Worm (Caenorhabditis elegans): Measurements from ENCODE around the gene sna-2.

The sna-2 gene

DNA sequence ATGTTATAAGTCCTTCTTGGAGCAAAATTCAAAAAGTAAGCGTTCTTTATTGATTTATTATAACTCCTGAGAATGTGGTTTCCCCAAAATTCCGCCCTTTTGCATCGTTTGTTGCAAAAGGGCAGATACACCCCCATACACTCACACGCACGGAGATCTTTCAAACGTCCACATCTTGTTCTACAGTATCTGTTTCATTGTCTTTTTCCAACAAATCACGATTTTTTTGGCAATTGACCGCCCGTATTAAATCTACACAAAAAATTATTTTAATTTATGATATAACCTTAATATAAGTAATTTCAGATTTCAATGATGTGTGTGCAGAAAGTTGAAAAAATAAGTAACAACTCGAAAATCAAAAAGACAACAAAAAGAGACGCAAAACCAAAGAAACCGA is 12.1 kb upstream of the sna-2 start, which contains the start of gene T13F2.4:
Gene T13F2.4, plus strand, starts transcription at position 301 of the 400 bp plus-strand sequence.
- no peak for TF ChIP-seq eor-1 (tag; optimal IDR thresholded peaks at IDR 0.05)
- no peak for TF ChIP-seq lsy-12 (tag; optimal IDR thresholded peaks at IDR 0.05)
- no peak for TF ChIP-seq mml-1 (tag; optimal IDR thresholded peaks at IDR 0.05)
- TF ChIP-seq fos-1 (tag; optimal IDR thresholded peaks at IDR 0.05): no peak
- TF ChIP-seq nhr-77 (tag; optimal IDR thresholded peaks at IDR 0.05): no peak
- TF ChIP-seq egl-27 (tag; optimal IDR thresholded peaks at IDR 0.05): no peak
- no peak for TF ChIP-seq nhr-11 (tag; optimal IDR thresholded peaks at IDR 0.05)

DNA sequence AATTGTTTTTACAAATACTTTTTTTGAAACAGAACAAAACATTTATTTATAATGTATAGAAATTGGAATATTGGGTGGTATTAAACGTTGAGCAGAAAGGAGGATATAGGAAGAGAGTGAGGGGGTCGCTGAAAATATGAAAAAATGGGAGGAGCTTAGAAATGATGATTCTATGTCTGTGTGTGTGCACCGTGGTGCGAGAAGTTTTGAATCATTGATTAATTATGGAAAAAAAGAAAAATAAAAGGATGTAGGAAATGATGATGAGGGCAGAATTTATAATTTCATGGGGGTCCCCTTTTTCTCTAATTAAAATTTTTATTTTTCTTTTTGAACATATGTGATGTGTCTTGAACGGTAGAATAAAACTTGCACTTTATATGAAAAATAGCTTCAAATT is 7.3 kb upstream of the sna-2 start, which contains the start of gene sre-4:
Gene sre-4, minus strand, starts transcription at position 101 of the 400 bp plus-strand sequence.
- no peak for TF ChIP-seq nhr-67 (tag; optimal IDR thresholded peaks at IDR 0.05)
- TF ChIP-seq ceh-16 (tag; optimal IDR thresholded peaks at IDR 0.05): no peak
- no peak for TF ChIP-seq ceh-82 (tag; optimal IDR thresholded peaks at IDR 0.05)

DNA sequence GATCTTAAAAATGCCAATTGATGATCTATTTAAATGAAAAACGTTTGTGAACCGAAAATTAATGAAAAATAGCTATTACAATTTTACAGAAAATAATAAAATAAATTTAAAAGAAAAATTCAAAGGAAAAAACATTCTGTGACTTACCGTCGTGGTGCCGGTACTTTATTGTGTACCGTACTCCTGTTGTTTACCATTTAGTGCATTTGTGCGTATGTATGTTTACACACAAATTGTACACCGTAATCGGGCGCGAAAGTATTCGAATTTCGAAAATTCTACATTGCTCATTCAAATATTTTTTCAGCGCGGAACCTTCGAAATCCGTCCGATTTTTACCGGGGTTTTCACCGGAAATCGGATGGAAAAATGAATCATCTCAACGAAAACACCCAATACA is 582 bp upstream of the sna-2 start, which contains the start of gene T13F2.6:
Gene T13F2.6, plus strand, starts transcription at position 306 of the 400 bp plus-strand sequence.
- TF ChIP-seq unc-39 (tag; optimal IDR thresholded peaks at IDR 0.05) (no peak), tbx-2 (tag; optimal IDR thresholded peaks at IDR 0.05) (no peak), nhr-23 (tag; optimal IDR thresholded peaks at IDR 0.05) (no peak), nhr-28 (tag; optimal IDR thresholded peaks at IDR 0.05) (no peak), egl-5 (tag; optimal IDR thresholded peaks at IDR 0.05) (no peak), nhr-12 (tag; optimal IDR thresholded peaks at IDR 0.05) (no peak)

DNA sequence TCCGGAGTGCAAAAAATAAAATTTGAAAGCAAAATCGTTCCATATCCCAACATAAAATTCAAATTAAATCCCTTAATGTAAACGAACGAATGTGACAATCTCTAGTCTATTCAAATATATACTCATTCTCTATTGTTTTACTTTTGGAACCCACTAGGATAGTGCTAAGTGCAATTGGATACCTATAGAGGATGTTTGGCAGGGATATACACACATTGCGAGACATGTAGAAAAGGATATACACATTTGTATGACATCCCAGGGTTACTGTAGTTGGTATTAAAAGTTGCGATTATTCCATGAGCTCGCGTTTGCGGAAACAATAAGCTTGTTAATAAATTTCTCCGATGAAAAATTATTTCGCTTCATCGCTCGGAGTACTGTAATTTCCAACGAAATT is 4.0 kb downstream of the sna-2 start:
- TF ChIP-seq snpc-4 (tag; optimal IDR thresholded peaks at IDR 0.05) (no peak), nhr-43 (tag; optimal IDR thresholded peaks at IDR 0.05; ENCODE audit: poor library complexity, severe bottlenecking) (no peak), lin-39 (tag; optimal IDR thresholded peaks at IDR 0.05) (no peak), elt-1 (tag; optimal IDR thresholded peaks at IDR 0.05) (no peak), fkh-10 (GFP tag; optimal IDR thresholded peaks at IDR 0.05) (no peak), egl-5 (tag; optimal IDR thresholded peaks at IDR 0.05) (no peak), ZK546.5 (tag; optimal IDR thresholded peaks at IDR 0.05) (no peak), skn-1 (tag; optimal IDR thresholded peaks at IDR 0.05) (no peak), ceh-16 (tag; optimal IDR thresholded peaks at IDR 0.05) (no peak), nhr-28 (tag; optimal IDR thresholded peaks at IDR 0.05) (no peak)

DNA sequence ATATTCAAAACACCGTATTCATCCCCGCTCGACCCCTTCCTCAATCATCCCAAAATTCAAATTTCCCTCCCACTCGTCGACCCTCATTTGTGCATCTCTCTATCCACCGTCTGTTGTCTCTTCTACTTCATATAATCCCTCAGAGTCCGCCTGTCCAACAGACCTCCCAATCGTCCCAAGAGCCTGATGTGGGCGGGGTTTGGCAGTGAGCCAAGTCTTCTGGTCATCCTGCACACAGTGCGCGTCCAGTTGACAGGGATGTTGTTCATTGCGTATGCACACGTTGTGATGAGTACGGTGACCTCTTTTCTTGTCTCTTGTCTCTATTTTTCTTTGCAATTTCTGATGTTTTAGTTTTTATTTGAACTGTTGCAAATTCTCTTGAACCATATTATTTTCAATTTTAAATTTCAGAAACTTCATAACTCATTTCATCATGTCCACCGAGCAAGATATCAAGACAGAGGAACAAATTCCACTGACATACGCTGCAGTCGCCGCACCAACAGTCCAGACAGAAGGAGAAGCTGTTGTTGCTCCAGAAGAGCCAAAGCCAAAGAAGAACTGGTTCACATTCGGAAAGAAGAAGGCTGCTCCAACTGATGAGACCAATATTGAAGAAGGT is 5.2 kb downstream of the sna-2 start, which contains the start of gene cav-1:
Gene cav-1, plus strand, starts transcription at position 415 of the 625 bp plus-strand sequence.
- TF ChIP-seq jun-1 (tag; optimal IDR thresholded peaks at IDR 0.05): no peak
- TF ChIP-seq mml-1 (tag; optimal IDR thresholded peaks at IDR 0.05): no peak
- no peak for TF ChIP-seq egl-5 (tag; optimal IDR thresholded peaks at IDR 0.05)
- no peak for TF ChIP-seq eor-1 (tag; optimal IDR thresholded peaks at IDR 0.05)
- TF ChIP-seq aly-2 (tag; optimal IDR thresholded peaks at IDR 0.05): no peak
- no peak for TF ChIP-seq nhr-76 (tag; optimal IDR thresholded peaks at IDR 0.05)
- no peak for TF ChIP-seq snpc-4 (tag; optimal IDR thresholded peaks at IDR 0.05)
- no peak for TF ChIP-seq unc-62 (GFP tag; optimal IDR thresholded peaks at IDR 0.05)
- no peak for TF ChIP-seq ama-1 (optimal IDR thresholded peaks at IDR 0.05)
- no peak for TF ChIP-seq ztf-11 (tag; optimal IDR thresholded peaks at IDR 0.05)
- TF ChIP-seq sea-2 (GFP tag; optimal IDR thresholded peaks at IDR 0.05): no peak
- TF ChIP-seq tbx-2 (tag; optimal IDR thresholded peaks at IDR 0.05): no peak

DNA sequence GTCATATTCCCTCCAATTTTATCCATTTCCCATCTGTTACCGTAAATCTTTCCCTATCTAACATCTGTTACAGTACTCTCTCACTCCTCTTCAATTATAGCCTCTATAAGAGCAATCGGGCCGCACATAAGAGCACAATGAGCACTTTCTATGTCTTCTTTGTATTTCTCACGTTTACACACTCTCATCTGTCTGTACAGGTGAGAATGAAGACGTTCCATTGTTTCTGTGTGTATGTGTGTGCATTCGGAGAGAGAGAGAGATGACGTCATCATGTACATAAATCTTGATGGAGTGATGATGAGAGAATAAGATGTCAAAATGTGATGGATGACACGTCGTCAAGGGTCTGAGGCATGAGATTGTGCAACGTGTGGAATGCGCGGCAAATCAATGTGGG is 6.6 kb downstream of the sna-2 start:
- TF ChIP-seq elt-3 (tag; optimal IDR thresholded peaks at IDR 0.05) (no peak), R02D3.7 (tag; optimal IDR thresholded peaks at IDR 0.05) (no peak), fos-1 (tag; optimal IDR thresholded peaks at IDR 0.05) (no peak), hmg-11 (tag; optimal IDR thresholded peaks at IDR 0.05) (no peak), fkh-10 (GFP tag; optimal IDR thresholded peaks at IDR 0.05) (no peak), fkh-2 (tag; optimal IDR thresholded peaks at IDR 0.05) (no peak), ceh-9 (tag; optimal IDR thresholded peaks at IDR 0.05) (no peak), ama-1 (optimal IDR thresholded peaks at IDR 0.05) (no peak), nhr-67 (tag; optimal IDR thresholded peaks at IDR 0.05) (no peak), nhr-43 (tag; optimal IDR thresholded peaks at IDR 0.05; ENCODE audit: poor library complexity, severe bottlenecking) (no peak), mml-1 (tag; optimal IDR thresholded peaks at IDR 0.05) (no peak), aly-2 (tag; optimal IDR thresholded peaks at IDR 0.05) (no peak), eor-1 (tag; optimal IDR thresholded peaks at IDR 0.05) (no peak), elt-1 (tag; optimal IDR thresholded peaks at IDR 0.05) (no peak), egl-5 (tag; optimal IDR thresholded peaks at IDR 0.05) (no peak), pqm-1 (tag; optimal IDR thresholded peaks at IDR 0.05) (no peak), zag-1 (tag; optimal IDR thresholded peaks at IDR 0.05) (no peak), nhr-11 (tag; optimal IDR thresholded peaks at IDR 0.05) (no peak)

Measured in whole organism, L3 larva.